Worm (Caenorhabditis elegans): ENCODE measurements around the gene srj-27.

The srj-27 gene

ce11 chrV:15088613-15089012 is 38.7 kb downstream of the srj-27 start, which contains the start of gene C01G10.18:
Gene C01G10.18, minus strand, starts transcription at chrV:15088713.
- no peak for TF ChIP-seq lin-29 (GFP tag; IDR thresholded peaks at IDR 0.05)
- TF ChIP-seq ceh-44 (GFP tag; IDR thresholded peaks at IDR 0.05), result no peak
- no peak for TF ChIP-seq dpl-1 (GFP tag; optimal IDR thresholded peaks at IDR 0.05)
- no peak for TF ChIP-seq nhr-111 (GFP tag; optimal IDR thresholded peaks at IDR 0.05)
- no peak for TF ChIP-seq spr-1 (tag; optimal IDR thresholded peaks at IDR 0.05)
- no peak for TF ChIP-seq lim-7 (GFP tag; IDR thresholded peaks at IDR 0.05)
- TF ChIP-seq nhr-102 (tag; optimal IDR thresholded peaks at IDR 0.05), result no peak
- TF ChIP-seq gei-8 (GFP tag; optimal IDR thresholded peaks at IDR 0.05), result no peak
- TF ChIP-seq dmd-8 (GFP tag; IDR thresholded peaks at IDR 0.05), result no peak
- TF ChIP-seq R02D3.7 (tag; optimal IDR thresholded peaks at IDR 0.05), result no peak
- no peak for TF ChIP-seq set-16 (GFP tag; IDR thresholded peaks at IDR 0.05)
- TF ChIP-seq F10B5.3 (tag; optimal IDR thresholded peaks at IDR 0.05), result no peak
- TF ChIP-seq ceh-62 (tag; optimal IDR thresholded peaks at IDR 0.05), result no peak
- TF ChIP-seq hmg-1.1 (GFP tag; IDR thresholded peaks at IDR 0.05), result no peak
- TF ChIP-seq nhr-41 (GFP tag; IDR thresholded peaks at IDR 0.05), result no peak
- no peak for TF ChIP-seq fos-1 (tag; optimal IDR thresholded peaks at IDR 0.05)
- no peak for TF ChIP-seq dmd-9 (GFP tag; IDR thresholded peaks at IDR 0.05)
- no peak for TF ChIP-seq tag-97 (GFP tag; IDR thresholded peaks at IDR 0.05)
- no peak for TF ChIP-seq mep-1 (tag; optimal IDR thresholded peaks at IDR 0.05)
- no peak for TF ChIP-seq dve-1 (tag; optimal IDR thresholded peaks at IDR 0.05; ENCODE audit: insufficient read depth)

- TF ChIP-seq lsy-2 (tag; optimal IDR thresholded peaks at IDR 0.05) (no peak), aha-1 (tag) (no peak), nhr-28 (tag; optimal IDR thresholded peaks at IDR 0.05) (no peak), zfp-3 (GFP tag; conservative IDR thresholded peaks at IDR 0.05) (no peak), ces-1 (GFP tag; optimal IDR thresholded peaks at IDR 0.05) (no peak), ztf-11 (tag; optimal IDR thresholded peaks at IDR 0.05) (no peak), fos-1 (tag; optimal IDR thresholded peaks at IDR 0.05) (no peak), vab-7 (GFP tag; IDR thresholded peaks at IDR 0.05) (no peak), hlh-30 (tag; optimal IDR thresholded peaks at IDR 0.05; ENCODE audit: insufficient read depth) (no peak), lin-13 (GFP tag; optimal IDR thresholded peaks at IDR 0.05) (no peak), ZK337.2 (GFP tag; IDR thresholded peaks at IDR 0.05) (no peak), nhr-6 (tag; optimal IDR thresholded peaks at IDR 0.05) (no peak), lin-38 (GFP tag; IDR thresholded peaks at IDR 0.05) (no peak), dpl-1 (GFP tag; optimal IDR thresholded peaks at IDR 0.05) (no peak), snpc-4 (tag; optimal IDR thresholded peaks at IDR 0.05) (no peak), F49E8.2 (tag; optimal IDR thresholded peaks at IDR 0.05; ENCODE audit: borderline replicate concordance) (no peak), hmg-1.1 (GFP tag; IDR thresholded peaks at IDR 0.05) (no peak), mxl-2 (GFP tag; conservative IDR thresholded peaks at IDR 0.05) (no peak), R02D3.7 (tag; optimal IDR thresholded peaks at IDR 0.05) (no peak)
Measured at ce11 chrV:15087207-15087706, 40.1 kb downstream of the srj-27 start, which contains the start of the genes C01G10.15 and C01G10.6. Gene C01G10.15, minus strand, starts transcription at chrV:15087307. Gene C01G10.6, plus strand, starts transcription at chrV:15087656.

ce11 chrV:15085335-15085800 is 41.9 kb downstream of the srj-27 start, which contains the start of the genes ahsa-1 and C01G10.7:
Gene ahsa-1, minus strand, starts transcription at chrV:15085385.
Gene C01G10.7, plus strand, starts transcription at chrV:15085747.
- TF ChIP-seq nhr-6 (tag; optimal IDR thresholded peaks at IDR 0.05) (peak; percentile 99), dpl-1 (GFP tag; optimal IDR thresholded peaks at IDR 0.05) (peak; percentile 84), F44E2.7 (GFP tag; IDR thresholded peaks at IDR 0.05) (no peak), hlh-11 (tag; optimal IDR thresholded peaks at IDR 0.05) (peak; percentile 74), hif-1 (tag; optimal IDR thresholded peaks at IDR 0.05) (peak; percentile 60 to 98), ztf-11 (tag; optimal IDR thresholded peaks at IDR 0.05) (no peak), nhr-48 (tag; optimal IDR thresholded peaks at IDR 0.05) (no peak), egl-27 (tag; optimal IDR thresholded peaks at IDR 0.05) (no peak), hlh-30 (tag; optimal IDR thresholded peaks at IDR 0.05; ENCODE audit: insufficient read depth) (no peak), nhr-25 (tag; optimal IDR thresholded peaks at IDR 0.05; ENCODE audit: borderline replicate concordance, insufficient read depth) (no peak), lin-15B (tag; optimal IDR thresholded peaks at IDR 0.05) (peak; percentile 91), F10B5.3 (tag; optimal IDR thresholded peaks at IDR 0.05) (no peak), pqm-1 (tag; optimal IDR thresholded peaks at IDR 0.05) (peak; percentile 72), T26A8.4 (GFP tag; IDR thresholded peaks at IDR 0.05) (peak; percentile 59; the same call in 1 of the 2 replicates), nhr-28 (tag; optimal IDR thresholded peaks at IDR 0.05) (peak; percentile 64), jun-1 (tag; optimal IDR thresholded peaks at IDR 0.05) (no peak), tra-1 (GFP tag; IDR thresholded peaks at IDR 0.05) (peak; percentile 58; the same call in 1 of the 2 replicates), Y5F2A.4 (GFP tag; optimal IDR thresholded peaks at IDR 0.05) (no peak), nhr-41 (GFP tag; IDR thresholded peaks at IDR 0.05) (no peak), lin-1 (GFP tag; IDR thresholded peaks at IDR 0.05) (no peak)
